Worm (Caenorhabditis elegans) whole organism, L4 larva: ENCODE results near the gene F47B7.2.

Source experiments
- aly-2 ChIP-seq: sonication (generic microtip); optimal IDR thresholded peaks from 2 replicates; lab custom pipeline; 2018; ENCODE audit warnings: missing biosample characterization, missing genetic modification characterization
- ceh-82 ChIP-seq: sonication (generic microtip); optimal IDR thresholded peaks from 2 replicates; lab custom pipeline; 2017; ENCODE audit warnings: missing biosample characterization, missing genetic modification characterization
- dve-1 ChIP-seq: sonication (generic microtip); optimal IDR thresholded peaks from 2 replicates; lab custom pipeline; 2017; ENCODE audit warnings: antibody characterized with exemption, mild to moderate bottlenecking, missing genetic modification characterization, missing compliant biosample characterization; ENCODE audit not compliant: insufficient read depth
- egl-27 ChIP-seq: sonication (generic microtip); optimal IDR thresholded peaks from 3 replicates; lab custom pipeline; 2017; ENCODE audit warnings: missing biosample characterization, missing genetic modification reagents, missing genetic modification characterization
- mxl-2 ChIP-seq: fragments of 200-800 bp; sonication (Bioruptor generic); conservative IDR thresholded peaks from 2 replicates; pipeline ENCODE4 v1.3.6; 2022; ENCODE audit warnings: missing genetic modification reagents, missing genetic modification characterization, missing compliant biosample characterization
- nhr-237 ChIP-seq: sonication (generic microtip); optimal IDR thresholded peaks from 2 replicates; lab custom pipeline; 2017; ENCODE audit warnings: missing biosample characterization, missing genetic modification characterization
- unc-62 ChIP-seq, 3 experiments: fragments of 150-350 bp in 1 of 3; sonication (generic microtip); optimal IDR thresholded peaks in 2 of 3; peaks in 1 of 3; 1 replicate in 1 of 3; 2 replicates in 2 of 3; lab custom pipeline; 2014 to 2017; ENCODE audit warnings: missing biosample characterization in 3 of 3, missing genetic modification characterization in 3 of 3, missing genetic modification reagents in 3 of 3, missing genotype in 1 of 3

DNA sequence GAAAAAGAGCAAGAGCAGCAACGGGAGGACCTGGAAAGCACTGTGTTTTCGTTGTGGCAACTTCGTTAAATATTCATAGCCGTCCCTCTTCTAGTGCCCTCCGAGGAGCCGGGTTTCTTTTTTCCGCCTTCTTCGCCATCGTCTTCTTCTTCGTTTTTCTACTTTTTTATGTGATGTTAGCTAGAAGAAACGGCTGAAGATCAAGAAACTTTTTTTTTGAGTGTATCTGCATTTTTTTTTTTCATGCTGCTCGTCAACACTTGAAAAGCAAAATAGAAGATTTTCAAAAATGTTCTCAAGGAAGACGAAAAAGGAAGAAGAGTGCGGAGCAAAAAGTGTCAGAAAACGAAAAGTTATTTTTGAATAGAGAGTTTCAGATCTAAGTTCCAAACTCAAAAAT, 54.7 kb downstream of the F47B7.2 start:
- TF ChIP-seq unc-62 (GFP tag; optimal IDR thresholded peaks at IDR 0.05 in 1 of 2; lab: Kevin White, UChicago): no peak
- TF ChIP-seq unc-62 (tag; optimal IDR thresholded peaks at IDR 0.05; lab: Kevin White, UChicago): no peak
- no peak for TF ChIP-seq egl-27 (tag; lab: Kevin White, UChicago)
- no peak for TF ChIP-seq ceh-82 (tag; lab: Kevin White, UChicago)
- TF ChIP-seq dve-1 (tag; lab: Kevin White, UChicago): no peak
- no peak for TF ChIP-seq mxl-2 (GFP tag; lab: Robert Waterston, UW)
- no peak for TF ChIP-seq aly-2 (tag; lab: Kevin White, UChicago)
- TF ChIP-seq nhr-237 (tag; lab: Kevin White, UChicago): no peak
